Worm (Caenorhabditis elegans) whole organism, dauer: ENCODE results near the gene rpl-11.1.
"Not testable (repeated sequence)": the region's sequence is repeated elsewhere in the genome, so short reads cannot be mapped to it uniquely, and the experiment has no call there.

Experiments used
- unc-62 ChIP-seq: sonication (generic microtip); optimal IDR thresholded peaks from 2 replicates; lab custom pipeline; 2017; ENCODE audit warnings: missing biosample characterization, missing genetic modification reagents, missing genetic modification characterization

rpl-11.1 gene

DNA sequence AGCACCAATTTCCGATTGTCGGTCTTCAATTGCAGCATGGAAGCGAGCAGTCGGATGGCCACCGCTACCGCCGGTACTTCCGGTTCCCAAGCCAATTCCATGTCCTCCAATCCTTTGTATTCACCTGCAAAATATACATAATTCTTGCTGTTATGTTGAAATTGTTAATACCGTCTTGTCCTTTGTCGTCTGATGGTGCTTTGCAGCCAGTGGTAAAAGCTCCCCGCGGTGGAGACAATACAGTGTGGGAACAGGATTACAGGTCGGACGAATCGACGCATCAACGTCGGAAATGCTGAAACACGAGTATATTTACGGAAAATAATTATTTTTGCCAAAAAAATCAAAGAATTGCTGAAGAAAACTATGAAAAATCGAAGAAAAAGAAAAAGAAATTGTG is 21.5 kb downstream of the rpl-11.1 start, which contains the start of gene T24A6.17:
TSS of gene T24A6.17 (minus strand) at position 101 of the 400 bp plus-strand sequence.
- not testable (repeated sequence) for TF ChIP-seq unc-62 (GFP tag; lab: Kevin White, UChicago)

DNA sequence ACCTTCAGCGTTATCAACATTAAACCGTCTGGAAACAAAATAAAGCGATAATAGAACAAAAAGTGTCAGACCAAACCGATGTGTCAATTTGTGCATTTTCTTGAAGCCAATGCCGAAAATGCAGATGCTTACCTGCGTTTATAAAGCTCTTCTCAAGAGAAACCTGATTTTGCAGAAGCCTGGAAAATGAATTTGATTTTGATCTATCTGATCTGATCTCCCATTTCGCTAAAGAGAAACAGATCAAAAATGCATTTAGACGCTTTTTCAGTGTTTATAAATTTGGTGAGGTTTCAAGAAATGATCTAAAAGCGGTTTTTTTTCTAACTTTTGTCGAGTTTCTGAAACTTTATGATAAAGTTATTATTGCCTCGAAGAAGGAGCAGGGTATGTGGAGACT is 23.0 kb downstream of the rpl-11.1 start, which contains the start of gene T24A6.16:
TSS of gene T24A6.16 (minus strand) at position 101 of the 400 bp plus-strand sequence.
- not testable (repeated sequence) for TF ChIP-seq unc-62 (GFP tag; lab: Kevin White, UChicago)

DNA sequence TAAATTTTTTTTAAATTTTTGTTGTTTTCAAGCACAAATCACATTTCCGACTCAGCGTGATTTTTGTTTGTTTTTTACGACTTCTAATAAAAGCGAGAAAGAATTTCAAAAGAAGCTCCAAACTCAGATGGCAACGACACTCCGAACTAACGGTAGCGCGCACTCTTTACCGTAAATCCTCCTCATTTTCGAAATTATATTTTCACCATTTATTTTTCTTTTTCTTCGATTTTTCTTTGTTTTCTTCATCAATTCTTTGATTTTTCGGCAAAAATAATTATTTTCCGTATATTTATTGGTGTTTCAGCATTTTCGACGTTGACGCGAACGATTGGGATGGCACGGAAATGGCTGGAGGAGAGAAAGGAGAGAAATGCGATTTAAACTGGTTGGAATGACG is 27.1 kb downstream of the rpl-11.1 start, which contains the start of gene T24A6.1:
TSS of gene T24A6.1 (plus strand) at position 301 of the 400 bp plus-strand sequence.
- TF ChIP-seq unc-62 (GFP tag; lab: Kevin White, UChicago), result not testable (repeated sequence)

DNA sequence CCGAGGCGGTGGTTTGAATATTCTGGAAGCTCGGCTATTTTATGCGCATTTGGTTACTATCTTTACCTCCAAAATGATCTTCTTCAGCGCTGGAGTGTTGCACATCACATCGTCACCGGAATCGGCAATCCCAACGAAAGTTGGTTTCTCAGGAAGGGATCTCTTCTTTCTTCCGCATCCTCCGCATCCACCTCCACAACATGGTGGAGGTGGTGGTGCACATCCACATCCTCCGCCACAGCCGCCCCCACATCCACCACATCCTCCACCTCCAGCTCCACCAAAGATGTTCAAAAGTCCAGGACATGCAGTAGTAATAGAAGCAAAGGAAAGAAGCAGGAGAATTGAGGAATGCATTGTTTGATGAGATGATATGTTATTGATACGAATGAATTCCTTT is 28.4 kb downstream of the rpl-11.1 start, which contains the start of gene grl-31:
TSS of gene grl-31 (minus strand) at position 357 of the 400 bp plus-strand sequence.
- TF ChIP-seq unc-62 (GFP tag; lab: Kevin White, UChicago), result no peak

DNA sequence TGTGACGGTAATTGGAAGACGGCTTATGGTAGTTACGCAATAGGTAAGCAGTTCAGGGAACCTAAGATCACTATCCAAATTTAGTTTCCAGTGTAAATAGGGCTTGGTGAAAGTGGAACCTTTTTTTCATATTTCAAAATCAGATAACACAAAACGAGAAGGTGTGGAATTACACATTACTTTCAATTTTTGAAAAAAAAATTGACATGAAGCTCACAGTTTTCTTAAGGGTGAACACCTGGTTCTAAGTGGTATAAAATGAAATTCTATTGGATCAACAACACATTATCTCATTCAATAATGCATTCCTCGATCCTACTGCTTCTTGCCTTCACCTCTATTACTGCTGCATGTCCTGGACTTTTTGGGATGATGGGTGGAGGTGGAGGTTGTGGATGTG is 29.9 kb downstream of the rpl-11.1 start, which contains the start of gene grl-30:
TSS of gene grl-30 (plus strand) at position 301 of the 400 bp plus-strand sequence.
- no peak for TF ChIP-seq unc-62 (GFP tag; lab: Kevin White, UChicago)

DNA sequence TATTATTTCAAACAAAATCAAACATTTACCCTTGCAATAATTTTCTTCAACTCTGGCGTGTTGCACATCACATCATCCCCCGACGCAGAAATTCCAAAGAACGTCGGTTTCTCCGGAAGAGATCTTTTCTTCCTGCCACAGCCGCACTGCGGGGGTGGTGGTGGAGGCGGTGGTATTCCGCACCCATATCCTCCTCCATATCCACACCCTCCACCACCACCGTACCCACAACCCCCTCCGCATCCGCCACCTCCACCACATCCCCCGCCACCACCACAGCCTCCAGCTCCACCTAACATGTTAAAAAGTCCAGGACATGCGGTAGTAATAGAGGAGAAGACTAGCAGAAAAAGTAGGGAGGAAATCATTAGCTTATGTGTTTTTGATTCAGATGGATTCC is 31.0 kb downstream of the rpl-11.1 start, which contains the start of gene grl-29:
TSS of gene grl-29 (minus strand) at position 368 of the 400 bp plus-strand sequence.
- no peak for TF ChIP-seq unc-62 (GFP tag; lab: Kevin White, UChicago)

DNA sequence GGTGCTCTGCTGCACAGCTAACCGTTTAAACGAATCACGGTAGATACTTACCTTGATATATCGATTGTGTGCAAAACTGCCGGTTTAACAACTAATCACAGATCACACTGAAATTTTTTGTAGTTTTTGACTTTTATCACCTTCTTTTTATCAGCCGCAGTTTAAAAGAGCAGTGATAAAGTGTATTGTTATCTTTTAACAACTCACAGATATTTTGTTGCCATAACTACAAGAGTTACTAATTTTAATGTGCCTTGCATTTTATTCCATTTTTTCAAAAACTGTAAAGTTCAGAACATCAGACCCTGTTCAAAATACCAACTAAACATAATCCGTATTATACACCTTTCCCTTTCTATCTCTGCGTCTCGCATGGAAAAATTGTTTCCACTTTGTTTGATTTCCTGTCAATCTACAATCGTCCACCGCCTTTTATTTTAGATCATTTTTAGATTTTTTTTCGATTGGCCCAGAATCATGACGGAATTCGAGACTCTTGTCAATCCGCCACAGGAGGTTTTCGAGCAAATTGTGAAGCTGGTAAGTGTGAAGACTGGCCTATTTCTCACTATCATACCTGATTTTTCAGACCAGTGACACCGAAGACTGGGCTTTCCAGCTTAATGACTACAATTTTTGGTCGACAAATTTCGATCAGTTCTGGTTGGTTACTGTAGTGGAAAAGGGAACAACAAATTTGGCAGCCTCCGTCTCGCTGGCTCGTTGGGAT is 33.0 kb downstream of the rpl-11.1 start, which contains the start of gene T24A6.20:
TSS of gene T24A6.20 (plus strand) at position 395 of the 730 bp plus-strand sequence.
- no peak for TF ChIP-seq unc-62 (GFP tag; lab: Kevin White, UChicago)

DNA sequence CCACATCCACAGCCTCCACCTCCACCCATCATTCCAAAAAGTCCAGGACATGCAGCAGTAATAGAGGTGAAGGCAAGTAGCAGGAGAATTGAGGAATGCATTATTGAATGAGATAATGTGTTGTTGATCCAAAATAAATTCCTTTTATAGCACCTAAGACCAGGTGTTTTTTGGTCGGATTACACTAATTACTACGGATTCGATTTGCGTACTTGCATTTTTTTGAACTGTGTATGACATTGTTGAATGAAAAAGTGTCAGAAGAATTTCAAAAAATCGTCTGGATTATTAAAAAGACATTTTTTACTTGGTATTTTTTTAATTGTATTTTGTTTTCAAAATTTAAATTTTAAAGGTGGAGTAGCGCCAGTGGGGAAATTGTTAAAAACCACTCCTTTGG is 34.1 kb downstream of the rpl-11.1 start, which contains the start of gene grl-28:
TSS of gene grl-28 (minus strand) at position 101 of the 400 bp plus-strand sequence.
- TF ChIP-seq unc-62 (GFP tag; lab: Kevin White, UChicago), result no peak

DNA sequence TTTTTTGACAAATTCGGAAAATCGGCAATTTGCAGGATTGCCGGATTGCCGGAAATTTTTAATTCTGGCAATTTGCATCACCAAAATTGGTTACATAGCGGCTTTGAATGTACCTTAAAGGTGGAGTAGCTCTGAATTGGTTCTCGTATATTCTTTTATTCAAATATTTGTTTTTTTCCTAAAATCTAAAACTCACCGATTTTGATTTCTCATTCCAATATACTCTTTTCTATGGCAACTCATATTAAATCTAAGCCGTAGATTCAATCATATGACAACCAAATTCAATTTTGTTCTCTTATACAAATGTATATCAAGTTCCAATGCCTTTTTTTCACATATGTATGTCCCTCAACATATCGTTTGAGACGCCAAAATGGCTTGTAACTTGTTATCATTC is 36.3 kb downstream of the rpl-11.1 start, which contains the start of gene sri-21:
TSS of gene sri-21 (plus strand) at position 301 of the 400 bp plus-strand sequence.
- no peak for TF ChIP-seq unc-62 (GFP tag; lab: Kevin White, UChicago)

DNA sequence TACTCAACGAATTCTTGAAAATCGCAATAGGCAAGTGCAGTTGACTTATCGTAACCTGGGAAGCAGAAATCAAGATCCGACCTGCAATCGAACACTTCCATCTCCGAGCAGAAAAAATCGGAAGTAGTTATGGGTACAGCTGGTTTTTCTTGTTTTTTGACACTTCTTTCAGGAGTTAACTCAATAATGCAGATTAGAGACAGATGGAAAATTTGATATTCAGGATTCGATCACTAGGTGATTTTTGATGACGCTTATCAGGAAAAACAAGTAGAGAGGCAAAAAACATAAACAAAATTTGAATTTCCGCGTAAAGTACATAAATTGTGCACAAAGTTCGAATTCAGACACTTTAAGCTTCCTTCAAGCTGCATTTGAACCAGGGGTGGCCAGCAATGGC is 37.1 kb downstream of the rpl-11.1 start, which contains the start of gene srw-130:
TSS of gene srw-130 (minus strand) at position 101 of the 400 bp plus-strand sequence.
- no peak for TF ChIP-seq unc-62 (GFP tag; lab: Kevin White, UChicago)

DNA sequence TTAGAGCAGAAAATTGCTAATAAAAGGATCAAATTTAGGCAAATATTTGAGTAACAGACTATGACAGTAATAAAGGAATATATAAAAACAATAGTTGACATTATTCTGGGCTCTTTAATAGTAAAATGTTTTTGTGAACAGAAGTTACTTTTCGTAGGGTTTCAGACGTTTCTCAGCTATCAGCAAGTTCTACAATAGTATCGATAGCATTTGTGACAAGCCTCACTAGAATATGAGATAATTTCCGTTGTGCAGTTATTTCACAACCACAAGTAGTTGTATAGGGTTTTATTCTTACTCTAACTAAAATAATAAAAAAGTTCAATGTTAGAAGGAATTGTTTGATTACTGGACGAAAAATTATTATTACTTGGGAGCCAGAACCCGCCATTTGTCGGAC is 39.3 kb downstream of the rpl-11.1 start, which contains the start of gene srbc-68:
TSS of gene srbc-68 (minus strand) at position 101 of the 400 bp plus-strand sequence.
- TF ChIP-seq unc-62 (GFP tag; lab: Kevin White, UChicago), result no peak

DNA sequence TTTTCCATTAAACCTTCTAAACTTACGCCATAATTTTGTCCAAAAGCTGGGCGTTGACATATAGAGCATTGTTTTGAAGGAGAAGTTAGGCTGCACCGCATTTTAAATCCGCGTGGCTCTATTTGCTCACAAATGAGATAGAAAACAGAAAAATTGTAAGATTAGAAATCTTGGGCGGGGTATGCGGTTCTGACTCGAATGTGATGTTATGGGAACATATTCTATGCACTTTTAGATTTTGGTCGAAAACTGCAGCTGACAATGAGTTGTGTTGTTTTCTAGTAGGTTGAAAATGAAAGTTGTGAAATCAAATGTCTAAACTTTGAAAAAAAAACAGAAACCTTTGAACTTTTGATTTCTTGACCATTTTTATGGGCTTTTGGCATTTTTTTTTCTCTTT is 42.5 kb downstream of the rpl-11.1 start, which contains the start of gene nhr-222:
TSS of gene nhr-222 (minus strand) at position 101 of the 400 bp plus-strand sequence.
- no peak for TF ChIP-seq unc-62 (GFP tag; lab: Kevin White, UChicago)

DNA sequence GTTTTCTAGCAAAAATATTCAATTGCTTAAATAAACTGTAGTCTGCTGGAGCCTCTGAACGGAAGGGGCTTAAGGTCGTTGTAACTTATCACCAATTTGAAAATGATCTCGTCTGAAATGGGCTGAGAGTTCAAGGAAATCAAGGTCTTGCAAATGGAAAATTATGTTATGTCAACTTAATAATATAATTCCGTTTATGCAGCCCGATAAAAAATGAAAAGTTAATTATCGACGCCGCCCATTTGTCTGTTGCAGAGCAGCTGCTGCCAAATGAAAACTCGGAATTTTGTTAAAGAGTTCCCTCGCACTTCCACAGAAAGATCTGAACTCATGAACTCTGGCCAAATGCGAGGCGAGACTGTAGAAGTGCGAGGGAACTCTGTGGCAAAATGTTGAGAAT is 44.7 kb downstream of the rpl-11.1 start, which contains the start of gene srbc-67:
TSS of gene srbc-67 (minus strand) at position 101 of the 400 bp plus-strand sequence.
- no peak for TF ChIP-seq unc-62 (GFP tag; lab: Kevin White, UChicago)

DNA sequence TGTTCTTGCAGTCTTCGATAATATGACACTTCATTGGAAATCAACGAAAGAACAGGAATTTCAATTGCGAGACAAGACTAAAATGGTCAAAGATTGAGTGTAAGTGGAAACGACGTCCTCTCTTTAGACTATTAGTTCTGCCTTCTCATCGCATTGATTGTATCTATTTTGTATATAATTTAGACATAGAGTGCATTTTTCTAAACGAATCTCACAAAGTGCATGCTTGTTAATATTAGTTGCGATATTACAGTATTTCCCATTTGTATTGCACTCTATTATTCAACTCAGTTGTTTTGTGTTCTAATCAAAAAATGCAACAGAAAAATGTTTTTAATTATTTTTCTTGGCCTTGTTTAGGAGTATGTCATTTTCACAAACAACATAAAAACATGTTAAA is 47.6 kb downstream of the rpl-11.1 start, which contains the start of gene nhr-93:
TSS of gene nhr-93 (minus strand) at position 101 of the 400 bp plus-strand sequence.
- TF ChIP-seq unc-62 (GFP tag; lab: Kevin White, UChicago), result no peak
